Fruit fly (Drosophila melanogaster) whole organism: ENCODE measurements around the gene CG34327.

Source experiments
- CG8478 ChIP-seq: fragments of >200 bp; optimal IDR thresholded peaks from 2 replicates; lab custom pipeline; 2018; ENCODE audit warnings: inconsistent platforms
- EcR ChIP-seq, 2 experiments: fragments of >200 bp; optimal IDR thresholded peaks; 2 replicates each; lab custom pipeline; 2017; ENCODE audit warnings: missing biosample characterization in 2 of 2, missing genetic modification characterization in 2 of 2, missing genetic modification reagents in 2 of 2
- psq ChIP-seq: fragments of >200 bp; optimal IDR thresholded peaks from 2 replicates; lab custom pipeline; 2017
- usp ChIP-seq: fragments of >200 bp; optimal IDR thresholded peaks from 2 replicates; lab custom pipeline; 2017; ENCODE audit warnings: missing biosample characterization, missing genetic modification characterization, mixed read lengths

- TF ChIP-seq CG8478 (lab: Kevin White, UChicago) (no peak), usp (GFP tag; lab: Kevin White, UChicago) (no peak), EcR (GFP tag; optimal IDR thresholded peaks at IDR 0.05; lab: Kevin White, UChicago) (no peak), psq (lab: Kevin White, UChicago) (no peak)
Measured at dm6 chrX:17218232-17218951, 5.2 kb downstream of the CG34327 start, which contains the start of gene CG12998.
